Worm (Caenorhabditis elegans): ENCODE data around the gene F10C2.5.

- no peak for TF ChIP-seq W03F9.2 (tag; optimal IDR thresholded peaks at IDR 0.05)
- no peak for TF ChIP-seq dao-5 (tag; optimal IDR thresholded peaks at IDR 0.05)
- peak; percentile 4 for TF ChIP-seq him-1 (tag; optimal IDR thresholded peaks at IDR 0.05)
Measured at ce11 chrV:12025683-12026082, 19.5 kb upstream of the F10C2.5 start.

All from whole organism, L4/young adult.